Fruit fly (Drosophila melanogaster) whole organism, prepupa: ENCODE results near the gene TyrR.

Experiments used
- Blimp-1 ChIP-seq: fragments of 200-800 bp; sonication (Bioruptor generic); optimal IDR thresholded peaks from 3 replicates; lab custom pipeline; 2017; ENCODE audit warnings: missing biosample characterization, missing genetic modification characterization, mild to moderate bottlenecking, moderate library complexity, missing genetic modification reagents
- CG10631 ChIP-seq: fragments of 200-800 bp; sonication (Bioruptor generic); optimal IDR thresholded peaks from 2 replicates; lab custom pipeline; 2016; ENCODE audit warnings: missing biosample characterization, missing genetic modification characterization
- CG10669 ChIP-seq: fragments of 200-800 bp; sonication (Bioruptor generic); optimal IDR thresholded peaks from 3 replicates; lab custom pipeline; 2018; ENCODE audit warnings: missing biosample characterization, mild to moderate bottlenecking, missing genetic modification characterization, moderate library complexity
- CG11294 ChIP-seq: fragments of 200-800 bp; sonication (Bioruptor generic); IDR thresholded peaks from 2 replicates; pipeline ENCODE4 v1.3.6; 2022; ENCODE audit warnings: missing biosample characterization, missing genetic modification characterization
- CG11902 ChIP-seq: fragments of 200-800 bp; sonication (Bioruptor generic); optimal IDR thresholded peaks from 3 replicates; lab custom pipeline; 2016; ENCODE audit warnings: missing biosample characterization, missing genetic modification characterization
- CG1621 ChIP-seq: fragments of 200-800 bp; sonication (Bioruptor generic); optimal IDR thresholded peaks from 3 replicates; lab custom pipeline; 2018; ENCODE audit warnings: missing biosample characterization, mild to moderate bottlenecking, missing genetic modification characterization
- CG16779 ChIP-seq: fragments of 200-800 bp; sonication (Bioruptor generic); optimal IDR thresholded peaks from 3 replicates; lab custom pipeline; 2017; ENCODE audit warnings: missing biosample characterization, mild to moderate bottlenecking, missing genetic modification characterization
- CG31627 ChIP-seq: fragments of 200-800 bp; sonication (Bioruptor generic); optimal IDR thresholded peaks from 3 replicates; lab custom pipeline; 2016; ENCODE audit warnings: missing biosample characterization, missing genetic modification characterization
- CG32006 ChIP-seq: fragments of 200-800 bp; sonication (Bioruptor generic); optimal IDR thresholded peaks from 3 replicates; lab custom pipeline; 2017; ENCODE audit warnings: missing biosample characterization, mild to moderate bottlenecking, missing genetic modification characterization
- CG34406 ChIP-seq: fragments of 200-800 bp; sonication (Bioruptor generic); optimal IDR thresholded peaks from 3 replicates; lab custom pipeline; 2016; ENCODE audit warnings: missing biosample characterization, missing genetic modification characterization
- CG3919 ChIP-seq: fragments of 200-800 bp; sonication (Bioruptor generic); optimal IDR thresholded peaks from 3 replicates; lab custom pipeline; 2016; ENCODE audit warnings: missing biosample characterization, missing genetic modification characterization
- CG4318 ChIP-seq: fragments of 200-800 bp; sonication (Bioruptor generic); optimal IDR thresholded peaks from 3 replicates; lab custom pipeline; 2017; ENCODE audit warnings: missing biosample characterization, mild to moderate bottlenecking, missing genetic modification characterization
- CG6163 ChIP-seq: fragments of 200-800 bp; sonication (Bioruptor generic); IDR thresholded peaks from 3 replicates; pipeline ENCODE4 v1.3.6; 2022; ENCODE audit warnings: missing biosample characterization, missing genetic modification characterization
- CG6808 ChIP-seq: fragments of 200-800 bp; sonication (Bioruptor generic); optimal IDR thresholded peaks from 3 replicates; lab custom pipeline; 2017; ENCODE audit warnings: missing biosample characterization, missing genetic modification characterization, mild to moderate bottlenecking, moderate library complexity, missing genetic modification reagents
- CG6854 ChIP-seq: fragments of 200-800 bp; sonication (Bioruptor generic); optimal IDR thresholded peaks from 2 replicates; lab custom pipeline; 2017; ENCODE audit warnings: missing biosample characterization, mild to moderate bottlenecking, missing genetic modification characterization
- CG7368 ChIP-seq: fragments of 200-800 bp; sonication (Bioruptor generic); optimal IDR thresholded peaks from 3 replicates; lab custom pipeline; 2016; ENCODE audit warnings: missing biosample characterization, missing genetic modification characterization
- CG8119 ChIP-seq: fragments of 200-800 bp; sonication (Bioruptor generic); IDR thresholded peaks from 3 replicates; pipeline ENCODE4 v1.3.6; 2022; ENCODE audit warnings: missing biosample characterization, missing genetic modification characterization
- CG8319 ChIP-seq: fragments of 200-800 bp; sonication (Bioruptor generic); optimal IDR thresholded peaks from 3 replicates; lab custom pipeline; 2016; ENCODE audit warnings: missing biosample characterization, missing genetic modification characterization
- CG8632 ChIP-seq: fragments of 200-800 bp; sonication (Bioruptor generic); optimal IDR thresholded peaks from 3 replicates; lab custom pipeline; 2016; ENCODE audit warnings: missing biosample characterization, missing genetic modification characterization
- Eip75B ChIP-seq: fragments of 200-800 bp; sonication (Bioruptor generic); optimal IDR thresholded peaks from 3 replicates; lab custom pipeline; 2016; ENCODE audit warnings: missing biosample characterization, missing genetic modification characterization
- Eip93F ChIP-seq: fragments of 200-800 bp; sonication (Bioruptor generic); optimal IDR thresholded peaks from 2 replicates; lab custom pipeline; 2016; ENCODE audit warnings: missing biosample characterization, mild to moderate bottlenecking, missing genetic modification characterization
- Ets96B ChIP-seq: fragments of 200-800 bp; optimal IDR thresholded peaks from 2 replicates; lab custom pipeline; 2019; ENCODE audit warnings: missing biosample characterization, mild to moderate bottlenecking, missing genetic modification characterization, moderate library complexity
- Hr38 ChIP-seq: sonication (Bioruptor generic); optimal IDR thresholded peaks from 2 replicates; lab custom pipeline; 2016; ENCODE audit warnings: missing biosample characterization, missing genetic modification characterization
- Hr39 ChIP-seq: fragments of 200-800 bp; sonication (Bioruptor generic); optimal IDR thresholded peaks from 2 replicates; lab custom pipeline; 2016; ENCODE audit warnings: missing biosample characterization, missing genetic modification characterization
- Hr4 ChIP-seq: fragments of 200-800 bp; sonication (Bioruptor generic); optimal IDR thresholded peaks from 3 replicates; lab custom pipeline; 2016; ENCODE audit warnings: missing biosample characterization, missing genetic modification characterization
- Lpt ChIP-seq: fragments of 200-800 bp; sonication (Bioruptor generic); optimal IDR thresholded peaks from 3 replicates; lab custom pipeline; 2016; ENCODE audit warnings: missing biosample characterization, missing genetic modification characterization
- Met ChIP-seq: fragments of 200-800 bp; sonication (Bioruptor generic); optimal IDR thresholded peaks from 3 replicates; lab custom pipeline; 2016; ENCODE audit warnings: missing biosample characterization, missing genetic modification characterization
- Smox ChIP-seq: fragments of 200-800 bp; sonication (Bioruptor generic); optimal IDR thresholded peaks from 3 replicates; lab custom pipeline; 2016; ENCODE audit warnings: missing biosample characterization, missing genetic modification characterization
- Sox14 ChIP-seq: fragments of 200-800 bp; sonication (Bioruptor generic); optimal IDR thresholded peaks from 3 replicates; lab custom pipeline; 2016; ENCODE audit warnings: missing biosample characterization, missing genetic modification characterization
- Sox15 ChIP-seq: fragments of 200-800 bp; sonication (Bioruptor generic); optimal IDR thresholded peaks from 3 replicates; lab custom pipeline; 2016; ENCODE audit warnings: missing biosample characterization, missing genetic modification characterization
- achi ChIP-seq: fragments of 200-800 bp; sonication (Bioruptor generic); optimal IDR thresholded peaks from 3 replicates; lab custom pipeline; 2016; ENCODE audit warnings: missing biosample characterization, missing genetic modification characterization
- acj6 ChIP-seq: fragments of 200-800 bp; sonication (Bioruptor generic); optimal IDR thresholded peaks from 3 replicates; lab custom pipeline; 2016; ENCODE audit warnings: missing biosample characterization, missing genetic modification characterization
- dac ChIP-seq: fragments of 200-800 bp; sonication (Bioruptor generic); optimal IDR thresholded peaks from 2 replicates; lab custom pipeline; 2017; ENCODE audit warnings: missing biosample characterization, mild to moderate bottlenecking, missing genetic modification characterization
- eg ChIP-seq: fragments of 200-800 bp; sonication (Bioruptor generic); IDR thresholded peaks from 3 replicates; pipeline ENCODE4 v1.3.6; 2022; ENCODE audit warnings: missing biosample characterization, missing genetic modification characterization
- esn ChIP-seq: fragments of 200-800 bp; sonication (Bioruptor generic); optimal IDR thresholded peaks from 2 replicates; lab custom pipeline; 2016; ENCODE audit warnings: missing biosample characterization, mild to moderate bottlenecking, missing genetic modification characterization, moderate library complexity
- fd59A ChIP-seq: fragments of 200-800 bp; sonication (Bioruptor generic); optimal IDR thresholded peaks from 2 replicates; lab custom pipeline; 2017; ENCODE audit warnings: missing biosample characterization, mild to moderate bottlenecking, missing genetic modification characterization, missing genetic modification reagents
- fd85E ChIP-seq: fragments of 200-800 bp; sonication (Bioruptor generic); optimal IDR thresholded peaks from 3 replicates; lab custom pipeline; 2016; ENCODE audit warnings: missing biosample characterization, missing genetic modification characterization
- fkh ChIP-seq: fragments of 200-800 bp; sonication (Bioruptor generic); optimal IDR thresholded peaks from 3 replicates; lab custom pipeline; 2017; ENCODE audit warnings: missing biosample characterization, mild to moderate bottlenecking, missing genetic modification characterization, moderate library complexity
- lz ChIP-seq: fragments of 200-800 bp; sonication (Bioruptor generic); optimal IDR thresholded peaks from 3 replicates; lab custom pipeline; 2016; ENCODE audit warnings: missing biosample characterization, missing genetic modification characterization
- net ChIP-seq: fragments of 200-800 bp; sonication (Bioruptor generic); optimal IDR thresholded peaks from 3 replicates; lab custom pipeline; 2016; ENCODE audit warnings: missing biosample characterization, missing genetic modification characterization
- salr ChIP-seq, 2 experiments: fragments of 200-800 bp; sonication (Bioruptor generic); optimal IDR thresholded peaks; 3 replicates each; lab custom pipeline; 2016 to 2018; ENCODE audit warnings: missing biosample characterization in 2 of 2, missing genetic modification characterization in 2 of 2, mild to moderate bottlenecking in 1 of 2
- spab ChIP-seq: fragments of 200-800 bp; sonication (Bioruptor generic); optimal IDR thresholded peaks from 2 replicates; lab custom pipeline; 2017; ENCODE audit warnings: missing biosample characterization, mild to moderate bottlenecking, missing genetic modification characterization, missing genetic modification reagents
- svp ChIP-seq: fragments of 200-800 bp; sonication (Bioruptor generic); peaks from one replicate; lab custom pipeline; 2016; ENCODE audit warnings: missing biosample characterization, missing genetic modification characterization
- topi ChIP-seq: fragments of 200-800 bp; sonication (Bioruptor generic); optimal IDR thresholded peaks from 3 replicates; lab custom pipeline; 2016; ENCODE audit warnings: missing biosample characterization, missing genetic modification characterization
- vri ChIP-seq: fragments of 200-800 bp; sonication (Bioruptor generic); optimal IDR thresholded peaks from 3 replicates; lab custom pipeline; 2016; ENCODE audit warnings: missing biosample characterization, mild to moderate bottlenecking, missing genetic modification characterization

Gene TyrR

DNA sequence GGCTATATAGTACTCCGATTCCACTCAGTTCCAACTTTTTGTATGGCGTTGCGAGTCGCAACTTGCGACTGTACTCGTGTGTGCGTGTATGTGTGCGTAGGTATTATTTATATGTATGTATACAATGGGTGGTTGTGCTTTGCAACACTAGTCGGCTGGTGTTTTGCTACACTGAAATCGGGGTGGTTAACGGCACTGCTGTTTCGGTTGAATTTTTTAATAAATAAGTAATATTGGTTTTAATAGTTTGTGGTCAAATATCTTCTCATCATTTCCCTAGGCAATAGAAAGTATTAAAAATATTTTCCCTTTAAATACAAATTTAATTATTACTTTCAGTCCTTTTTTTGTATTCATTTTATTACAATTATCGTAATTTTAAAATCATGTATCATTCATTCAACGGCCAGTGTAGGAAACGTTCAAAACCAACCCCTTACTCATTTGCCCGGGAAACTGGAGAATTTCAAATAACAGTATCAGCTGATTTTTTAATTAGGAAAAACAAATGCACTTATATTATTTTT lies 35.3 kb upstream of the TyrR start, which contains the start of gene CG7379 (continued):
- TF ChIP-seq CG6808 (GFP tag; lab: Kevin White, UChicago) (peak; percentile 57), lz (peak; percentile 89), fd85E (GFP tag; lab: Kevin White, UChicago) (peak; percentile 63), Sox14 (peak; percentile 76), CG7368 (GFP tag; lab: Kevin White, UChicago) (peak; percentile 48), CG16779 (tag; lab: Kevin White, UChicago) (no peak), eg (peak; percentile 51; the same call in 2 of the 3 replicates), fkh (GFP tag; lab: Kevin White, UChicago) (peak; percentile 69), CG3919 (GFP tag; lab: Kevin White, UChicago) (peak; percentile 90), dac (no peak), vri (GFP tag; lab: Kevin White, UChicago) (no peak), CG6163 (GFP tag; lab: Robert Waterston, UW) (0 out of 3 replicates have a peak, but pooled peaks have one; percentile 63), svp (GFP tag; lab: Kevin White, UChicago) (no peak), Eip93F (GFP tag; lab: Kevin White, UChicago) (no peak), Hr38 (no peak), Hr4 (GFP tag; lab: Kevin White, UChicago) (no peak), CG8319 (peak; percentile 77), Eip75B (GFP tag; lab: Kevin White, UChicago) (peak; percentile 73), Lpt (GFP tag; lab: Kevin White, UChicago) (peak; percentile 35), fd59A (peak; percentile 66), CG11902 (GFP tag; lab: Kevin White, UChicago) (peak; percentile 76), Sox15 (GFP tag; lab: Kevin White, UChicago) (peak; percentile 71), spab (GFP tag; lab: Kevin White, UChicago) (peak; percentile 22), acj6 (GFP tag; lab: Kevin White, UChicago) (no peak), Met (GFP tag; lab: Kevin White, UChicago) (no peak), topi (peak; percentile 88), CG1621 (no peak), CG31627 (GFP tag; lab: Kevin White, UChicago) (peak; percentile 90), salr (GFP tag; optimal IDR thresholded peaks at IDR 0.05; lab: Kevin White, UChicago) (peak in 1 of 2 experiments; percentile 73), Smox (GFP tag; lab: Kevin White, UChicago) (no peak), CG10669 (GFP tag; lab: Kevin White, UChicago) (peak; percentile 70), CG4318 (no peak), CG8119 (GFP tag; lab: Robert Waterston, UW) (no peak), achi (GFP tag; lab: Kevin White, UChicago) (no peak)

DNA sequence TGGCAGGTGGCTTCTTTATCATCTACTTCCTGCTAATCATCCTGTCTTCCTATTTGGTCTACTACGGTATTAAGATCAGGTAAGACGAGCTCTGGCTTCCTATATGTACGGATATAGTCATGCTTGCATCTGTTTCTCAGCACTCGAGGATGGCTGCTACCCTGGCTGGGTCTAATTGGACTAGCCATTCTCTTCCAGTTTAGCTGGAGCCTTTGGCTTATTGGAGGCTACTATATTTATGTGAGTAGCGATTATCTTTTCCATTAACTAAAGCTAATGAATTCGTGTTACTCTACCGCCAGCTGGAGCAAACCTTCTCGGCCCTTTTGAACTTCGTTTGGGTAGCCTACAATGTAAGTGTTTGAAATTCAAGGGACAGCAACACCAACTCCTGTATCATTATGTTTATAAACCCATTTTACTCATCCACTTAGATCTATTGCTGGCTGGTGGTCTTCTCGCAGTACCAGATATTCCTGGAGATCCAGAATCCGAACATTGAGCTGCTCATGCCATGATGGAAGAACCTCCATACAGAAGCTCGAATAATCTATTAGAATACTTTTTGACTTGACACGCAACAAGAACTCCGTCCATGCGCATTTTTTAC lies 32.7 kb upstream of the TyrR start:
- TF ChIP-seq net (GFP tag; lab: Kevin White, UChicago) (no peak), CG6854 (GFP tag; lab: Kevin White, UChicago) (no peak), CG32006 (GFP tag; lab: Kevin White, UChicago) (no peak), CG6163 (GFP tag; lab: Robert Waterston, UW) (no peak), Eip75B (GFP tag; lab: Kevin White, UChicago) (no peak), esn (no peak), eg (no peak), CG11294 (GFP tag; lab: Robert Waterston, UW) (no peak), CG7368 (GFP tag; lab: Kevin White, UChicago) (no peak), lz (no peak), Ets96B (tag; lab: Kevin White, UChicago) (no peak), fd59A (no peak), CG10669 (GFP tag; lab: Kevin White, UChicago) (no peak), Blimp-1 (no peak), CG10631 (GFP tag; lab: Kevin White, UChicago) (no peak), CG34406 (GFP tag; lab: Kevin White, UChicago) (no peak), CG8632 (GFP tag; lab: Kevin White, UChicago) (no peak), Hr39 (no peak), fd85E (GFP tag; lab: Kevin White, UChicago) (no peak)
